Worm (Caenorhabditis elegans) whole organism, L2 larva: ENCODE results near the gene elt-4.

ENCODE experiments used
- crh-2 ChIP-seq: sonication (generic microtip); optimal IDR thresholded peaks from 2 replicates; lab custom pipeline; 2017; ENCODE audit warnings: missing biosample characterization, missing genetic modification characterization
- fos-1 ChIP-seq: fragments of 150-350 bp; optimal IDR thresholded peaks from 2 replicates; lab custom pipeline; 2014; ENCODE audit warnings: missing biosample characterization, missing genetic modification characterization
- lsy-2 ChIP-seq, 2 experiments: fragments of 150-350 bp in 1 of 2; sonication (generic microtip) in 1 of 2; optimal IDR thresholded peaks; 2 replicates each; lab custom pipeline; 2014 to 2017; ENCODE audit warnings: missing biosample characterization in 2 of 2, missing genetic modification characterization in 2 of 2
- nhr-237 ChIP-seq: fragments of 150-350 bp; optimal IDR thresholded peaks from 2 replicates; lab custom pipeline; 2014; ENCODE audit warnings: missing biosample characterization, missing genetic modification characterization
- skn-1 ChIP-seq: sonication (generic microtip); optimal IDR thresholded peaks from 2 replicates; lab custom pipeline; 2017; ENCODE audit warnings: missing biosample characterization, missing genetic modification characterization
- sma-3 ChIP-seq: sonication (generic microtip); optimal IDR thresholded peaks from 2 replicates; lab custom pipeline; 2016; ENCODE audit warnings: missing genetic modification reagents, missing genetic modification characterization, missing compliant biosample characterization
- sma-9 ChIP-seq, 2 experiments: fragments of 150-350 bp in 1 of 2; sonication (generic microtip) in 1 of 2; optimal IDR thresholded peaks; 2 replicates each; lab custom pipeline; 2014 to 2016; ENCODE audit warnings: missing genetic modification characterization in 2 of 2, mild to moderate bottlenecking in 1 of 2, missing biosample characterization in 1 of 2, missing compliant biosample characterization in 1 of 2, missing genetic modification reagents in 1 of 2, moderate library complexity in 1 of 2
- unc-55 ChIP-seq: fragments of 150-350 bp; sonication (generic microtip); optimal IDR thresholded peaks from 3 replicates; lab custom pipeline; 2014; ENCODE audit warnings: missing biosample characterization, missing genetic modification reagents, missing genetic modification characterization

ce11 chrX:10476573-10476972 is 1.2 kb downstream of the elt-4 start, which contains the start of gene C39B10.7:
- TF ChIP-seq sma-3, result no peak
- no peak for TF ChIP-seq crh-2 (tag; lab: Kevin White, UChicago)
- no peak for TF ChIP-seq fos-1
- TF ChIP-seq nhr-237 (tag; lab: Kevin White, UChicago), result no peak
- TF ChIP-seq unc-55 (GFP tag; lab: Kevin White, UChicago), result no peak
- no peak for TF ChIP-seq sma-9 (GFP tag; optimal IDR thresholded peaks at IDR 0.05; lab: Kevin White, UChicago)
- no peak for TF ChIP-seq sma-9 (tag; optimal IDR thresholded peaks at IDR 0.05; lab: Kevin White, UChicago)
- TF ChIP-seq lsy-2 (tag; optimal IDR thresholded peaks at IDR 0.05; lab: Kevin White, UChicago), result no peak
- no peak for TF ChIP-seq skn-1 (tag; lab: Kevin White, UChicago)
